Worm (Caenorhabditis elegans) whole organism, mixed stage, embryonic: ENCODE results near the gene sto-2.

Source experiments
- ceh-43 ChIP-seq: fragments of 200-800 bp; sonication (Bioruptor generic); optimal IDR thresholded peaks from 2 replicates; lab custom pipeline; 2018; ENCODE audit warnings: mild to moderate bottlenecking, missing genetic modification characterization, moderate library complexity, missing compliant biosample characterization
- elt-1 ChIP-seq: sonication (generic microtip); optimal IDR thresholded peaks from 2 replicates; lab custom pipeline; 2017; ENCODE audit warnings: missing genetic modification characterization, mild to moderate bottlenecking, missing compliant biosample characterization, antibody characterized with exemption, moderate library complexity, borderline replicate concordance; ENCODE audit not compliant: insufficient read depth
- elt-3 ChIP-seq: fragments of 150-350 bp; optimal IDR thresholded peaks from 2 replicates; lab custom pipeline; 2014; ENCODE audit warnings: missing biosample characterization, missing genetic modification characterization
- lin-13 ChIP-seq: fragments of 150-350 bp; optimal IDR thresholded peaks from 2 replicates; lab custom pipeline; 2014; ENCODE audit warnings: missing biosample characterization, missing genetic modification characterization
- mep-1 ChIP-seq: fragments of 150-350 bp; optimal IDR thresholded peaks from 2 replicates; lab custom pipeline; 2017; ENCODE audit warnings: missing biosample characterization, missing genetic modification reagents, missing genetic modification characterization, inconsistent platforms
- nhr-12 ChIP-seq: fragments of 150-350 bp; optimal IDR thresholded peaks from 2 replicates; lab custom pipeline; 2014; ENCODE audit warnings: missing biosample characterization, missing genetic modification characterization
- nhr-237 ChIP-seq: fragments of 150-350 bp; optimal IDR thresholded peaks from 2 replicates; lab custom pipeline; 2014; ENCODE audit warnings: missing biosample characterization, missing genetic modification characterization
- nhr-76 ChIP-seq: sonication (generic microtip); optimal IDR thresholded peaks from 2 replicates; lab custom pipeline; 2017; ENCODE audit warnings: missing biosample characterization, missing genetic modification characterization
- snpc-4 ChIP-seq: fragments of 150-350 bp; optimal IDR thresholded peaks from 2 replicates; lab custom pipeline; 2014; ENCODE audit warnings: missing biosample characterization, missing genetic modification characterization
- unc-120 ChIP-seq: sonication (generic microtip); optimal IDR thresholded peaks from 2 replicates; lab custom pipeline; 2017; ENCODE audit warnings: missing genetic modification characterization, missing compliant biosample characterization; ENCODE audit not compliant: poor library complexity, severe bottlenecking
- unc-39 ChIP-seq: fragments of 150-350 bp; optimal IDR thresholded peaks from 2 replicates; lab custom pipeline; 2014; ENCODE audit warnings: missing biosample characterization, missing genetic modification characterization
- unc-62 ChIP-seq: fragments of 150-350 bp; optimal IDR thresholded peaks from 2 replicates; lab custom pipeline; 2014; ENCODE audit warnings: missing biosample characterization, missing genetic modification reagents, missing genetic modification characterization
- ztf-11 ChIP-seq: fragments of 150-350 bp; optimal IDR thresholded peaks from 2 replicates; lab custom pipeline; 2014; ENCODE audit warnings: missing biosample characterization, missing genetic modification characterization

- TF ChIP-seq ceh-43 (GFP tag; lab: Kevin White, UChicago) (no peak), unc-39 (tag; lab: Kevin White, UChicago) (no peak), nhr-237 (no peak), unc-62 (GFP tag; lab: Kevin White, UChicago) (no peak), mep-1 (tag; lab: Kevin White, UChicago) (no peak), elt-1 (tag; lab: Kevin White, UChicago) (no peak), nhr-76 (tag; lab: Kevin White, UChicago) (no peak), elt-3 (tag; lab: Kevin White, UChicago) (no peak), ztf-11 (no peak), nhr-12 (no peak), snpc-4 (tag; lab: Kevin White, UChicago) (no peak), lin-13 (no peak), unc-120 (tag; lab: Kevin White, UChicago) (no peak)
Measured at ce11 chrX:5283531-5283930, 39.7 kb downstream of the sto-2 start, which contains the start of gene vps-41.
